Worm (Caenorhabditis elegans) whole organism, early embryonic: ENCODE measurements around the gene srtx-1.

ENCODE experiments used
- B0310.2 ChIP-seq: sonication (generic microtip); optimal IDR thresholded peaks from 2 replicates; lab custom pipeline; 2016; ENCODE audit warnings: mild to moderate bottlenecking, missing genetic modification characterization, missing compliant biosample characterization
- aly-1 ChIP-seq: sonication (generic microtip); optimal IDR thresholded peaks from 2 replicates; lab custom pipeline; 2016; ENCODE audit warnings: missing genetic modification characterization, missing compliant biosample characterization
- ama-1 ChIP-seq: fragments of 150-350 bp; optimal IDR thresholded peaks from 2 replicates; lab custom pipeline; 2014
- flt-1 ChIP-seq: fragments of 200-800 bp; sonication (Bioruptor generic); IDR thresholded peaks from 2 replicates; pipeline ENCODE4 v1.3.6; 2022; ENCODE audit warnings: missing genetic modification characterization, missing compliant biosample characterization
- hmg-4 ChIP-seq: fragments of 200-800 bp; sonication (Bioruptor generic); optimal IDR thresholded peaks from 2 replicates; lab custom pipeline; 2018; ENCODE audit warnings: mild to moderate bottlenecking, missing genetic modification characterization, missing compliant biosample characterization
- hnd-1 ChIP-seq: sonication (generic microtip); optimal IDR thresholded peaks from 2 replicates; lab custom pipeline; 2016; ENCODE audit warnings: missing genetic modification characterization, missing compliant biosample characterization

ce11 chrIV:7460225-7460624 is 39.2 kb downstream of the srtx-1 start, which contains the start of gene F13B6.2:
- TF ChIP-seq hnd-1 = no peak
- TF ChIP-seq flt-1 = no peak
- no peak for TF ChIP-seq aly-1 (tag; lab: Kevin White, UChicago)
- no peak for TF ChIP-seq ama-1 (lab: Kevin White, UChicago)
- TF ChIP-seq hmg-4 = no peak
- TF ChIP-seq B0310.2 (tag; lab: Kevin White, UChicago) = no peak
